Worm (Caenorhabditis elegans) whole organism, late embryonic: Measurements from ENCODE around the gene chil-22.

ENCODE experiments used
- C08G9.2 ChIP-seq: sonication (generic microtip); optimal IDR thresholded peaks from 2 replicates; lab custom pipeline; 2016; ENCODE audit warnings: mild to moderate bottlenecking, missing genetic modification characterization, moderate library complexity, missing compliant biosample characterization
- C38D4.7 ChIP-seq: fragments of 200-800 bp; sonication (Bioruptor generic); optimal IDR thresholded peaks from 2 replicates; lab custom pipeline; 2018; ENCODE audit warnings: mild to moderate bottlenecking, missing genetic modification characterization, moderate library complexity, missing compliant biosample characterization
- F13H6.1 ChIP-seq: sonication (generic microtip); optimal IDR thresholded peaks from 2 replicates; lab custom pipeline; 2016; ENCODE audit warnings: missing genetic modification characterization, missing compliant biosample characterization
- K02D7.2 ChIP-seq: sonication (generic microtip); optimal IDR thresholded peaks from 2 replicates; lab custom pipeline; 2017; ENCODE audit warnings: mild to moderate bottlenecking, missing genetic modification characterization, missing compliant biosample characterization
- K09A11.1 ChIP-seq: sonication (generic microtip); optimal IDR thresholded peaks from 2 replicates; lab custom pipeline; 2017; ENCODE audit warnings: antibody characterized with exemption, mild to moderate bottlenecking, missing genetic modification characterization, missing compliant biosample characterization; ENCODE audit not compliant: insufficient read depth
- T23F11.4 ChIP-seq: fragments of 200-800 bp; sonication (Bioruptor generic); optimal IDR thresholded peaks from 2 replicates; lab custom pipeline; 2018; ENCODE audit warnings: mild to moderate bottlenecking, missing genetic modification characterization, missing compliant biosample characterization
- Y22D7AL.16 ChIP-seq: sonication (generic microtip); optimal IDR thresholded peaks from 2 replicates; lab custom pipeline; 2016; ENCODE audit warnings: missing genetic modification characterization, missing compliant biosample characterization
- ceh-14 ChIP-seq: sonication (generic microtip); optimal IDR thresholded peaks from 2 replicates; lab custom pipeline; 2016; ENCODE audit warnings: missing genotype, missing genetic modification characterization, missing compliant biosample characterization
- ceh-18 ChIP-seq: sonication (generic microtip); optimal IDR thresholded peaks from 2 replicates; lab custom pipeline; 2016; ENCODE audit warnings: missing genetic modification characterization, missing compliant biosample characterization
- ceh-2 ChIP-seq: sonication (generic microtip); optimal IDR thresholded peaks from 2 replicates; lab custom pipeline; 2016; ENCODE audit warnings: missing genotype, missing genetic modification characterization, missing compliant biosample characterization
- ceh-22 ChIP-seq: sonication (generic microtip); optimal IDR thresholded peaks from 2 replicates; lab custom pipeline; 2017; ENCODE audit warnings: missing biosample characterization, missing genetic modification characterization
- ceh-24 ChIP-seq: sonication (generic microtip); optimal IDR thresholded peaks from 2 replicates; lab custom pipeline; 2016; ENCODE audit warnings: mild to moderate bottlenecking, missing genetic modification characterization, missing compliant biosample characterization
- ceh-30 ChIP-seq: fragments of 150-350 bp; optimal IDR thresholded peaks from 2 replicates; lab custom pipeline; 2014; ENCODE audit warnings: missing biosample characterization, missing genetic modification characterization
- ceh-31 ChIP-seq: sonication (generic microtip); optimal IDR thresholded peaks from 2 replicates; lab custom pipeline; 2016; ENCODE audit warnings: missing genetic modification characterization, missing compliant biosample characterization
- ceh-34 ChIP-seq: sonication (generic microtip); optimal IDR thresholded peaks from 2 replicates; lab custom pipeline; 2016; ENCODE audit warnings: mild to moderate bottlenecking, missing genetic modification characterization, missing compliant biosample characterization
- ceh-45 ChIP-seq: fragments of 200-800 bp; sonication (Bioruptor generic); IDR thresholded peaks from 2 replicates; pipeline ENCODE4 v1.3.6; 2022; ENCODE audit warnings: missing genetic modification reagents, missing genetic modification characterization, missing compliant biosample characterization
- ceh-48 ChIP-seq: sonication (generic microtip); optimal IDR thresholded peaks from 2 replicates; lab custom pipeline; 2016; ENCODE audit warnings: missing genetic modification characterization, inconsistent platforms, missing compliant biosample characterization
- ceh-6 ChIP-seq: fragments of 200-800 bp; sonication (Bioruptor generic); optimal IDR thresholded peaks from 2 replicates; lab custom pipeline; 2018; ENCODE audit warnings: mild to moderate bottlenecking, missing genetic modification characterization, missing compliant biosample characterization
- ceh-9 ChIP-seq: sonication (generic microtip); optimal IDR thresholded peaks from 2 replicates; lab custom pipeline; 2016; ENCODE audit warnings: mild to moderate bottlenecking, missing genetic modification characterization, inconsistent platforms, missing compliant biosample characterization
- dmd-4 ChIP-seq: sonication (generic microtip); optimal IDR thresholded peaks from 2 replicates; lab custom pipeline; 2016; ENCODE audit warnings: borderline replicate concordance, missing genetic modification characterization, missing compliant biosample characterization
- dve-1 ChIP-seq: sonication (generic microtip); optimal IDR thresholded peaks from 2 replicates; lab custom pipeline; 2017; ENCODE audit warnings: antibody characterized with exemption, mild to moderate bottlenecking, missing genetic modification characterization, missing compliant biosample characterization
- elt-2 ChIP-seq: sonication (generic microtip); optimal IDR thresholded peaks from 2 replicates; lab custom pipeline; 2016; ENCODE audit warnings: missing genetic modification reagents, missing genetic modification characterization, missing compliant biosample characterization
- ets-4 ChIP-seq: sonication (generic microtip); optimal IDR thresholded peaks from 2 replicates; lab custom pipeline; 2016; ENCODE audit warnings: missing genetic modification characterization, missing compliant biosample characterization
- fax-1 ChIP-seq: sonication (generic microtip); optimal IDR thresholded peaks from 2 replicates; lab custom pipeline; 2016; ENCODE audit warnings: missing genotype, missing genetic modification characterization, missing compliant biosample characterization
- fkh-10 ChIP-seq: fragments of 150-350 bp; optimal IDR thresholded peaks from 2 replicates; lab custom pipeline; 2014; ENCODE audit warnings: missing biosample characterization, missing genetic modification reagents, missing genetic modification characterization
- fkh-6 ChIP-seq: sonication (generic microtip); optimal IDR thresholded peaks from 2 replicates; lab custom pipeline; 2016; ENCODE audit warnings: missing genetic modification characterization, missing compliant biosample characterization
- gmeb-2 ChIP-seq: sonication (generic microtip); optimal IDR thresholded peaks from 2 replicates; lab custom pipeline; 2016; ENCODE audit warnings: missing genetic modification characterization, inconsistent platforms, missing compliant biosample characterization
- hlh-13 ChIP-seq: fragments of 200-800 bp; sonication (Bioruptor generic); optimal IDR thresholded peaks from 2 replicates; lab custom pipeline; 2018; ENCODE audit warnings: mild to moderate bottlenecking, missing genetic modification characterization, missing compliant biosample characterization
- hlh-15 ChIP-seq: sonication (generic microtip); optimal IDR thresholded peaks from 2 replicates; lab custom pipeline; 2016; ENCODE audit warnings: missing genetic modification characterization, missing compliant biosample characterization
- hlh-6 ChIP-seq: sonication (generic microtip); optimal IDR thresholded peaks from 2 replicates; lab custom pipeline; 2016; ENCODE audit warnings: missing genotype, missing genetic modification characterization, missing compliant biosample characterization
- lim-6 ChIP-seq: sonication (generic microtip); optimal IDR thresholded peaks from 2 replicates; lab custom pipeline; 2016; ENCODE audit warnings: missing genetic modification characterization, missing compliant biosample characterization
- lin-11 ChIP-seq: fragments of 200-800 bp; sonication (Bioruptor generic); optimal IDR thresholded peaks from 2 replicates; lab custom pipeline; 2018; ENCODE audit warnings: mild to moderate bottlenecking, missing genetic modification characterization, missing compliant biosample characterization
- madf-2 ChIP-seq: sonication (generic microtip); optimal IDR thresholded peaks from 2 replicates; lab custom pipeline; 2017; ENCODE audit warnings: missing genetic modification characterization, missing compliant biosample characterization
- mec-3 ChIP-seq: sonication (generic microtip); optimal IDR thresholded peaks from 2 replicates; lab custom pipeline; 2016; ENCODE audit warnings: borderline replicate concordance, missing genetic modification characterization, missing compliant biosample characterization
- nfya-1 ChIP-seq: sonication (generic microtip); optimal IDR thresholded peaks from 2 replicates; lab custom pipeline; 2017; ENCODE audit warnings: missing genetic modification characterization, mild to moderate bottlenecking, missing compliant biosample characterization, antibody characterized with exemption, moderate library complexity
- nhr-11 ChIP-seq: fragments of 150-350 bp; optimal IDR thresholded peaks from 2 replicates; lab custom pipeline; 2014; ENCODE audit warnings: missing biosample characterization, missing genetic modification characterization
- npax-4 ChIP-seq: sonication (generic microtip); optimal IDR thresholded peaks from 2 replicates; lab custom pipeline; 2016; ENCODE audit warnings: missing genetic modification characterization, missing compliant biosample characterization
- odd-2 ChIP-seq: sonication (generic microtip); optimal IDR thresholded peaks from 2 replicates; lab custom pipeline; 2017; ENCODE audit warnings: antibody characterized with exemption, mild to moderate bottlenecking, missing genetic modification characterization, missing compliant biosample characterization
- pax-1 ChIP-seq: fragments of 150-350 bp; optimal IDR thresholded peaks from 2 replicates; lab custom pipeline; 2014; ENCODE audit warnings: missing biosample characterization, missing genetic modification characterization
- pha-2 ChIP-seq: sonication (generic microtip); optimal IDR thresholded peaks from 2 replicates; lab custom pipeline; 2017; ENCODE audit warnings: mild to moderate bottlenecking, missing genetic modification characterization, missing compliant biosample characterization
- pha-4 ChIP-seq: fragments of 150-350 bp; optimal IDR thresholded peaks from 2 replicates; lab custom pipeline; 2018; ENCODE audit warnings: missing biosample characterization, missing genetic modification reagents, missing genetic modification characterization
- ref-2 ChIP-seq: sonication (generic microtip); optimal IDR thresholded peaks from 2 replicates; lab custom pipeline; 2016; ENCODE audit warnings: missing genetic modification characterization, missing compliant biosample characterization
- tbx-2 ChIP-seq: sonication (generic microtip); optimal IDR thresholded peaks from 2 replicates; lab custom pipeline; 2016; ENCODE audit warnings: missing genetic modification characterization, missing compliant biosample characterization
- ttx-3 ChIP-seq: sonication (generic microtip); optimal IDR thresholded peaks from 2 replicates; lab custom pipeline; 2016; ENCODE audit warnings: missing genetic modification reagents, missing genetic modification characterization, missing compliant biosample characterization
- unc-3 ChIP-seq, 2 experiments: fragments of 200-800 bp in 1 of 2; sonication (Bioruptor generic) in 1 of 2; sonication (generic microtip) in 1 of 2; conservative IDR thresholded peaks in 1 of 2; optimal IDR thresholded peaks in 1 of 2; 2 replicates each; pipeline versions ENCODE4 v1.3.6 to Lab custom; 2016 to 2022; ENCODE audit warnings: missing compliant biosample characterization in 2 of 2, missing genetic modification characterization in 2 of 2, missing genetic modification reagents in 1 of 2
- unc-42 ChIP-seq: sonication (generic microtip); optimal IDR thresholded peaks from 2 replicates; lab custom pipeline; 2016; ENCODE audit warnings: missing genotype, missing genetic modification characterization, missing compliant biosample characterization
- unc-55 ChIP-seq: sonication (generic microtip); optimal IDR thresholded peaks from 2 replicates; lab custom pipeline; 2017; ENCODE audit warnings: missing biosample characterization, missing genetic modification reagents, missing genetic modification characterization
- zip-5 ChIP-seq: sonication (generic microtip); optimal IDR thresholded peaks from 2 replicates; lab custom pipeline; 2016; ENCODE audit warnings: missing genetic modification characterization, missing compliant biosample characterization
- ztf-16 ChIP-seq: sonication (generic microtip); optimal IDR thresholded peaks from 2 replicates; lab custom pipeline; 2017; ENCODE audit warnings: missing genetic modification characterization, missing compliant biosample characterization

chil-22 gene

ce11 chrII:9493242-9494058 lies 27.5 kb upstream of the chil-22 start:
- TF ChIP-seq npax-4 (tag; lab: Kevin White, UChicago), result no peak
- no peak for TF ChIP-seq K02D7.2 (tag; lab: Kevin White, UChicago)
- TF ChIP-seq ceh-45 (GFP tag; lab: Robert Waterston, UW), result no peak
- no peak for TF ChIP-seq C08G9.2
- no peak for TF ChIP-seq zip-5
- no peak for TF ChIP-seq mec-3 (tag; lab: Kevin White, UChicago)
- no peak for TF ChIP-seq odd-2
- TF ChIP-seq T23F11.4 (GFP tag; lab: Kevin White, UChicago), result no peak
- no peak for TF ChIP-seq ceh-6 (GFP tag; lab: Kevin White, UChicago)
- no peak for TF ChIP-seq fkh-6 (tag; lab: Kevin White, UChicago)

ce11 chrII:9491045-9491444 lies 25.1 kb upstream of the chil-22 start:
- TF ChIP-seq lim-6 (no peak), K09A11.1 (no peak), odd-2 (no peak), ceh-2 (peak; percentile 36), pax-1 (no peak), lin-11 (tag; lab: Kevin White, UChicago) (no peak), ceh-14 (tag; lab: Kevin White, UChicago) (no peak), ceh-24 (tag; lab: Kevin White, UChicago) (no peak), dmd-4 (tag; lab: Kevin White, UChicago) (no peak), hlh-13 (GFP tag; lab: Kevin White, UChicago) (no peak), madf-2 (tag; lab: Kevin White, UChicago) (no peak), ceh-48 (tag; lab: Kevin White, UChicago) (no peak), F13H6.1 (tag; lab: Kevin White, UChicago) (no peak), ets-4 (tag; lab: Kevin White, UChicago) (no peak), T23F11.4 (GFP tag; lab: Kevin White, UChicago) (no peak), hlh-15 (tag; lab: Kevin White, UChicago) (no peak), unc-55 (GFP tag; lab: Kevin White, UChicago) (peak; percentile 51), tbx-2 (tag; lab: Kevin White, UChicago) (peak; percentile 31), ceh-18 (tag; lab: Kevin White, UChicago) (no peak), C38D4.7 (GFP tag; lab: Kevin White, UChicago) (no peak), ceh-34 (no peak), ref-2 (tag; lab: Kevin White, UChicago) (peak; percentile 60), K02D7.2 (tag; lab: Kevin White, UChicago) (no peak), nfya-1 (tag; lab: Kevin White, UChicago) (peak; percentile 31), ceh-22 (tag; lab: Kevin White, UChicago) (peak; percentile 29), ceh-45 (GFP tag; lab: Robert Waterston, UW) (no peak), unc-3 (GFP tag; conservative IDR thresholded peaks at IDR 0.05; lab: Robert Waterston, UW) (no peak), unc-3 (tag; optimal IDR thresholded peaks at IDR 0.05; lab: Kevin White, UChicago) (no peak), pha-4 (tag; lab: Kevin White, UChicago) (no peak), fax-1 (tag; lab: Kevin White, UChicago) (no peak), Y22D7AL.16 (tag; lab: Kevin White, UChicago) (no peak), gmeb-2 (tag; lab: Kevin White, UChicago) (no peak), dve-1 (tag; lab: Kevin White, UChicago) (no peak), hlh-6 (tag; lab: Kevin White, UChicago) (no peak), ceh-30 (no peak), ztf-16 (no peak), unc-42 (tag; lab: Kevin White, UChicago) (no peak), nhr-11 (tag; lab: Kevin White, UChicago) (no peak), mec-3 (tag; lab: Kevin White, UChicago) (no peak), C08G9.2 (no peak), ceh-31 (tag; lab: Kevin White, UChicago) (peak; percentile 29), fkh-10 (GFP tag; lab: Kevin White, UChicago) (no peak), ttx-3 (tag; lab: Kevin White, UChicago) (no peak), ceh-9 (tag; lab: Kevin White, UChicago) (no peak), pha-2 (no peak), elt-2 (tag; lab: Kevin White, UChicago) (peak; percentile 48)
